Worm (Caenorhabditis elegans): ENCODE results near the gene F53F4.15.

DNA sequence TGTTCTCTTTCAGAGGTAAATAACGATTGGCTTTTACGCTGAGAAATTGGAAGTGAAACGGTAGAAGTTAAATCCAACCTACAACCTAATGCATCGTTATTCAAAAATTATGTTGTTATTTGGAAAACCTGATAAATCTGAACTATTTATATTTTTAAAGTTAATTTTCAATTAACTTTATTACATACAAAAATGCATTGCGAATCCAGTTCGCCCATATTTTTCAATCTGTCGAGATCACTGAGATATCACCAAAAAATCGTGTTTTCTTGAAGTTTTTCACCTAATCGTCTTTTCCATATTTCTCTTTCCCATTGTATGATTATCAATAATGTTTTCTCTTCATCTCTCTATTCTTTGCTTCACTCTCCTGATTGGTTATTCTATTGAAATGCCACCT, at the start of gene F53F4.15:
- no peak for TF ChIP-seq unc-62 (GFP tag; optimal IDR thresholded peaks at IDR 0.05)
- no peak for TF ChIP-seq ama-1 (optimal IDR thresholded peaks at IDR 0.05)
- no peak for TF ChIP-seq R02D3.7 (tag; optimal IDR thresholded peaks at IDR 0.05)
- no peak for TF ChIP-seq crh-2 (tag; optimal IDR thresholded peaks at IDR 0.05)
- no peak for TF ChIP-seq skn-1 (tag; optimal IDR thresholded peaks at IDR 0.05)
- TF ChIP-seq lsy-2 (tag; optimal IDR thresholded peaks at IDR 0.05), result no peak
- TF ChIP-seq blmp-1 (tag; optimal IDR thresholded peaks at IDR 0.05; ENCODE audit: insufficient read depth), result no peak
- TF ChIP-seq elt-3 (tag; optimal IDR thresholded peaks at IDR 0.05), result no peak
- no peak for TF ChIP-seq nhr-77 (tag; optimal IDR thresholded peaks at IDR 0.05)
- no peak for TF ChIP-seq F13H6.1 (tag; optimal IDR thresholded peaks at IDR 0.05)
